Fruit fly (Drosophila melanogaster) whole organism, embryonic: ENCODE measurements around the gene nenya.

Source experiments
- Adf1 ChIP-seq: fragments of 200-800 bp; sonication (Bioruptor generic); IDR thresholded peaks from 2 replicates; pipeline ENCODE4 v1.3.6; 2022; ENCODE audit warnings: missing biosample characterization, missing genetic modification characterization
- Atf3 ChIP-seq: fragments of 200-800 bp; sonication (Bioruptor generic); optimal IDR thresholded peaks from 3 replicates; lab custom pipeline; 2016; ENCODE audit warnings: missing biosample characterization, missing genetic modification characterization
- CG10431 ChIP-seq: fragments of 200-800 bp; sonication (Bioruptor generic); optimal IDR thresholded peaks from 3 replicates; lab custom pipeline; 2018; ENCODE audit warnings: missing biosample characterization, mild to moderate bottlenecking, missing genetic modification characterization
- CG13123 ChIP-seq: fragments of 200-800 bp; sonication (Bioruptor generic); optimal IDR thresholded peaks from 2 replicates; lab custom pipeline; 2016; ENCODE audit warnings: missing biosample characterization, missing genetic modification characterization
- CG13287 ChIP-seq: fragments of 200-800 bp; sonication (Bioruptor generic); IDR thresholded peaks from 2 replicates; pipeline ENCODE4 v1.3.6; 2022; ENCODE audit warnings: missing biosample characterization, missing genetic modification characterization; ENCODE audit not compliant: partially characterized antibody
- CG14441 ChIP-seq: fragments of 200-800 bp; sonication (Bioruptor generic); IDR thresholded peaks from 2 replicates; pipeline ENCODE4 v1.3.6; 2022; ENCODE audit warnings: missing biosample characterization, missing genetic modification characterization
- CG15696 ChIP-seq: fragments of 200-800 bp; sonication (Bioruptor generic); optimal IDR thresholded peaks from 2 replicates; lab custom pipeline; 2019; ENCODE audit warnings: missing biosample characterization, mild to moderate bottlenecking, missing genetic modification characterization, moderate library complexity
- CG16813 ChIP-seq: fragments of 200-800 bp; sonication (Bioruptor generic); IDR thresholded peaks from 3 replicates; pipeline ENCODE4 v1.3.6; 2022; ENCODE audit warnings: missing biosample characterization, missing genetic modification characterization; ENCODE audit not compliant: partially characterized antibody
- CG16863 ChIP-seq: fragments of 200-800 bp; sonication (Bioruptor generic); optimal IDR thresholded peaks from 3 replicates; lab custom pipeline; 2016; ENCODE audit warnings: missing biosample characterization, missing genetic modification characterization
- CG18619 ChIP-seq: fragments of 200-800 bp; sonication (Bioruptor generic); optimal IDR thresholded peaks from 3 replicates; lab custom pipeline; 2017; ENCODE audit warnings: missing biosample characterization, mild to moderate bottlenecking, missing genetic modification characterization
- CG30431 ChIP-seq: fragments of 200-800 bp; sonication (Bioruptor generic); optimal IDR thresholded peaks from 2 replicates; lab custom pipeline; 2017; ENCODE audit warnings: missing biosample characterization, missing genetic modification characterization
- CG34224 ChIP-seq: fragments of 200-800 bp; sonication (Bioruptor generic); IDR thresholded peaks from 3 replicates; pipeline ENCODE4 v1.3.6; 2022; ENCODE audit warnings: missing biosample characterization, missing genetic modification characterization; ENCODE audit not compliant: partially characterized antibody
- CG4360 ChIP-seq: fragments of 200-800 bp; sonication (Bioruptor generic); IDR thresholded peaks from 2 replicates; pipeline ENCODE4 v1.3.6; 2022; ENCODE audit warnings: missing biosample characterization, missing genetic modification characterization
- CG5180 ChIP-seq: fragments of 200-800 bp; sonication (Bioruptor generic); optimal IDR thresholded peaks from 3 replicates; lab custom pipeline; 2017; ENCODE audit warnings: missing biosample characterization, missing genetic modification characterization, mild to moderate bottlenecking, moderate library complexity, missing genetic modification reagents
- CG5953 ChIP-seq: fragments of 200-800 bp; sonication (Bioruptor generic); IDR thresholded peaks from 2 replicates; pipeline ENCODE4 v1.3.6; 2022; ENCODE audit warnings: missing biosample characterization, missing genetic modification characterization
- CG7556 ChIP-seq: fragments of 200-800 bp; sonication (Bioruptor generic); optimal IDR thresholded peaks from 2 replicates; lab custom pipeline; 2017; ENCODE audit warnings: missing biosample characterization, mild to moderate bottlenecking, missing genetic modification characterization
- CG7928 ChIP-seq: fragments of 200-800 bp; sonication (Bioruptor generic); optimal IDR thresholded peaks from 2 replicates; lab custom pipeline; 2017; ENCODE audit warnings: missing biosample characterization, mild to moderate bottlenecking, missing genetic modification characterization
- CG8089 ChIP-seq: fragments of 200-800 bp; sonication (Bioruptor generic); optimal IDR thresholded peaks from 3 replicates; lab custom pipeline; 2016; ENCODE audit warnings: missing biosample characterization, missing genetic modification characterization
- CG9215 ChIP-seq: fragments of 200-800 bp; sonication (Bioruptor generic); IDR thresholded peaks from 2 replicates; pipeline ENCODE4 v1.3.6; 2022; ENCODE audit warnings: missing biosample characterization, missing genetic modification characterization
- CG9932 ChIP-seq: fragments of 200-800 bp; sonication (Bioruptor generic); IDR thresholded peaks from 2 replicates; pipeline ENCODE4 v1.3.6; 2022; ENCODE audit warnings: missing biosample characterization, missing genetic modification characterization
- CHES-1-like ChIP-seq: fragments of 200-800 bp; sonication (Bioruptor generic); optimal IDR thresholded peaks from 2 replicates; lab custom pipeline; 2016; ENCODE audit warnings: missing biosample characterization, missing genetic modification characterization
- D19A ChIP-seq: fragments of 200-800 bp; optimal IDR thresholded peaks from 3 replicates; lab custom pipeline; 2019; ENCODE audit warnings: missing biosample characterization, mild to moderate bottlenecking, missing genetic modification characterization, moderate library complexity
- Dip2 ChIP-seq: fragments of 200-800 bp; sonication (Bioruptor generic); IDR thresholded peaks from 2 replicates; pipeline ENCODE4 v1.3.6; 2022; ENCODE audit warnings: missing biosample characterization, missing genetic modification characterization
- Dip3 ChIP-seq: fragments of 200-800 bp; sonication (Bioruptor generic); optimal IDR thresholded peaks from 3 replicates; lab custom pipeline; 2016; ENCODE audit warnings: missing biosample characterization, missing genetic modification characterization
- Dll ChIP-seq: fragments of 200-800 bp; sonication (Bioruptor generic); IDR thresholded peaks from 4 replicates; pipeline ENCODE4 v1.3.6; 2022; ENCODE audit warnings: missing biosample characterization, missing genetic modification characterization; ENCODE audit not compliant: partially characterized antibody
- Doc3 ChIP-seq: fragments of 200-800 bp; sonication (Bioruptor generic); IDR thresholded peaks from 3 replicates; pipeline ENCODE4 v1.3.6; 2022; ENCODE audit warnings: missing biosample characterization, missing genetic modification characterization; ENCODE audit not compliant: partially characterized antibody
- Dref ChIP-seq: fragments of 200-800 bp; sonication (Bioruptor generic); IDR thresholded peaks from 2 replicates; pipeline ENCODE4 v1.3.6; 2022; ENCODE audit warnings: missing biosample characterization, missing genetic modification characterization
- MESR4 ChIP-seq: fragments of 200-800 bp; sonication (Bioruptor generic); optimal IDR thresholded peaks from 2 replicates; lab custom pipeline; 2018; ENCODE audit warnings: missing biosample characterization, mild to moderate bottlenecking, missing genetic modification characterization, moderate library complexity
- Nf-YA ChIP-seq: fragments of 200-800 bp; sonication (Bioruptor generic); IDR thresholded peaks from 2 replicates; pipeline ENCODE4 v1.3.6; 2022; ENCODE audit warnings: missing biosample characterization, missing genetic modification characterization
- PHDP ChIP-seq: fragments of 200-800 bp; sonication (Bioruptor generic); optimal IDR thresholded peaks from 3 replicates; lab custom pipeline; 2018; ENCODE audit warnings: missing biosample characterization, mild to moderate bottlenecking, missing genetic modification characterization, moderate library complexity
- Sry-δ ChIP-seq: fragments of 200-800 bp; sonication (Bioruptor generic); optimal IDR thresholded peaks from 2 replicates; lab custom pipeline; 2016; ENCODE audit warnings: missing biosample characterization, missing genetic modification characterization
- TFAM ChIP-seq: fragments of 200-800 bp; sonication (Bioruptor generic); optimal IDR thresholded peaks from 2 replicates; lab custom pipeline; 2017; ENCODE audit warnings: missing biosample characterization, missing genetic modification characterization, inconsistent platforms
- al ChIP-seq: fragments of 200-800 bp; sonication (Bioruptor generic); IDR thresholded peaks from 2 replicates; pipeline ENCODE4 v1.3.6; 2022; ENCODE audit warnings: missing biosample characterization, missing genetic modification characterization
- aop ChIP-seq: fragments of 200-800 bp; sonication (Bioruptor generic); IDR thresholded peaks from 2 replicates; pipeline ENCODE4 v1.3.6; 2022; ENCODE audit warnings: missing biosample characterization, missing genetic modification characterization
- bigmax ChIP-seq: fragments of 200-800 bp; sonication (Bioruptor generic); optimal IDR thresholded peaks from 2 replicates; lab custom pipeline; 2018; ENCODE audit warnings: missing biosample characterization, mild to moderate bottlenecking, missing genetic modification characterization
- cwo ChIP-seq: fragments of 200-800 bp; sonication (Bioruptor generic); optimal IDR thresholded peaks from 3 replicates; lab custom pipeline; 2017; ENCODE audit warnings: missing biosample characterization, missing genetic modification characterization, mild to moderate bottlenecking, moderate library complexity, missing genetic modification reagents
- h ChIP-seq: fragments of >200 bp; optimal IDR thresholded peaks from 2 replicates; lab custom pipeline; 2017
- hbn ChIP-seq: fragments of 200-800 bp; sonication (Bioruptor generic); IDR thresholded peaks from 2 replicates; pipeline ENCODE4 v1.3.6; 2022; ENCODE audit warnings: missing biosample characterization, missing genetic modification characterization; ENCODE audit not compliant: partially characterized antibody
- mld ChIP-seq: fragments of 200-800 bp; sonication (Bioruptor generic); IDR thresholded peaks from 3 replicates; pipeline ENCODE4 v1.3.6; 2022; ENCODE audit warnings: missing biosample characterization, missing genetic modification characterization; ENCODE audit not compliant: partially characterized antibody
- otp ChIP-seq: fragments of 200-800 bp; sonication (Bioruptor generic); IDR thresholded peaks from 3 replicates; pipeline ENCODE4, ENCODE4 v1.3.6; 2022; ENCODE audit warnings: missing biosample characterization, missing genetic modification characterization
- phol ChIP-seq: fragments of 200-800 bp; sonication (Bioruptor generic); optimal IDR thresholded peaks from 3 replicates; lab custom pipeline; 2018; ENCODE audit warnings: missing biosample characterization, mild to moderate bottlenecking, missing genetic modification characterization, moderate library complexity
- prd ChIP-seq, 3 experiments: fragments of >200 bp in 2 of 3; fragments of 200-800 bp in 1 of 3; sonication (Bioruptor generic) in 1 of 3; optimal IDR thresholded peaks in 2 of 3; IDR thresholded peaks in 1 of 3; 2 replicates in 2 of 3; 3 replicates in 1 of 3; pipeline versions ENCODE4 v1.3.6 to Lab custom; 2017 to 2022; ENCODE audit warnings: missing biosample characterization in 1 of 3, missing genetic modification characterization in 1 of 3
- sob ChIP-seq: fragments of 200-800 bp; sonication (Bioruptor generic); IDR thresholded peaks from 2 replicates; pipeline ENCODE4 v1.3.6; 2022; ENCODE audit warnings: missing biosample characterization, missing genetic modification characterization
- stc ChIP-seq: fragments of 200-800 bp; sonication (Bioruptor generic); IDR thresholded peaks from 2 replicates; pipeline ENCODE4 v1.3.6; 2022; ENCODE audit warnings: missing biosample characterization, missing genetic modification characterization
- stwl ChIP-seq: fragments of 200-800 bp; sonication (Bioruptor generic); optimal IDR thresholded peaks from 3 replicates; lab custom pipeline; 2018; ENCODE audit warnings: missing biosample characterization, mild to moderate bottlenecking, missing genetic modification characterization, moderate library complexity
- tll ChIP-seq, 2 experiments: fragments of 200-800 bp in 1 of 2; fragments of >200 bp in 1 of 2; sonication (Bioruptor generic) in 1 of 2; optimal IDR thresholded peaks; 2 replicates each; lab custom pipeline; 2017 to 2019; ENCODE audit warnings: missing biosample characterization in 2 of 2, missing genetic modification characterization in 2 of 2, mild to moderate bottlenecking in 1 of 2, moderate library complexity in 1 of 2
- unpg ChIP-seq: fragments of 200-800 bp; sonication (Bioruptor generic); optimal IDR thresholded peaks from 3 replicates; lab custom pipeline; 2018; ENCODE audit warnings: missing biosample characterization, mild to moderate bottlenecking, missing genetic modification characterization, moderate library complexity
- usp ChIP-seq: fragments of >200 bp; optimal IDR thresholded peaks from 2 replicates; lab custom pipeline; 2017; ENCODE audit warnings: missing biosample characterization, missing genetic modification characterization
- vvl ChIP-seq: fragments of 200-800 bp; sonication (Bioruptor generic); IDR thresholded peaks from 2 replicates; pipeline ENCODE4 v1.3.6; 2022; ENCODE audit warnings: missing biosample characterization, missing genetic modification characterization

nenya gene

dm6 chr3R:27953890-27954289 is 25.9 kb upstream of the nenya start, which contains the start of gene CG4951 (continued):
- TF ChIP-seq hbn (GFP tag; lab: Robert Waterston, UW) (peak; percentile 49; the same call in 1 of the 2 replicates), CG8089 (no peak), CG13287 (GFP tag; lab: Robert Waterston, UW) (peak; percentile 78), Dref (GFP tag; lab: Robert Waterston, UW) (peak; percentile 94), unpg (GFP tag; lab: Kevin White, UChicago) (no peak), Sry-δ (GFP tag; lab: Kevin White, UChicago) (peak; percentile 58), Dll (GFP tag; lab: Robert Waterston, UW) (peak; percentile 62; the same call in 2 of the 4 replicates), Adf1 (GFP tag; lab: Robert Waterston, UW) (no peak), CG5180 (GFP tag; lab: Kevin White, UChicago) (no peak), usp (no peak), tll (GFP tag; optimal IDR thresholded peaks at IDR 0.05; lab: Kevin White, UChicago) (no peak), CG5953 (no peak), prd (optimal IDR thresholded peaks at IDR 0.05; lab: Kevin White, UChicago) (no peak), prd (GFP tag; IDR thresholded peaks at IDR 0.05; lab: Robert Waterston, UW) (no peak), stwl (tag; lab: Kevin White, UChicago) (peak; percentile 64), MESR4 (GFP tag; lab: Kevin White, UChicago) (peak; percentile 52), mld (GFP tag; lab: Robert Waterston, UW) (0 out of 3 replicates have a peak, but pooled peaks have one; percentile 27), Doc3 (GFP tag; lab: Robert Waterston, UW) (0 out of 3 replicates have a peak, but pooled peaks have one; percentile 42), D19A (no peak), CG7928 (GFP tag; lab: Kevin White, UChicago) (peak; percentile 56), sob (no peak), CG18619 (GFP tag; lab: Kevin White, UChicago) (no peak), CG34224 (peak; percentile 57; the same call in 2 of the 3 replicates), CG13123 (no peak), CG16813 (GFP tag; lab: Robert Waterston, UW) (peak; percentile 36; the same call in 1 of the 3 replicates), vvl (GFP tag; lab: Robert Waterston, UW) (peak; percentile 34; the same call in 1 of the 2 replicates), PHDP (tag; lab: Kevin White, UChicago) (no peak), CG4360 (GFP tag; lab: Robert Waterston, UW) (peak; percentile 85), CG9215 (no peak)
- TF ChIP-seq, all 482 proteins: peak for 60

DNA sequence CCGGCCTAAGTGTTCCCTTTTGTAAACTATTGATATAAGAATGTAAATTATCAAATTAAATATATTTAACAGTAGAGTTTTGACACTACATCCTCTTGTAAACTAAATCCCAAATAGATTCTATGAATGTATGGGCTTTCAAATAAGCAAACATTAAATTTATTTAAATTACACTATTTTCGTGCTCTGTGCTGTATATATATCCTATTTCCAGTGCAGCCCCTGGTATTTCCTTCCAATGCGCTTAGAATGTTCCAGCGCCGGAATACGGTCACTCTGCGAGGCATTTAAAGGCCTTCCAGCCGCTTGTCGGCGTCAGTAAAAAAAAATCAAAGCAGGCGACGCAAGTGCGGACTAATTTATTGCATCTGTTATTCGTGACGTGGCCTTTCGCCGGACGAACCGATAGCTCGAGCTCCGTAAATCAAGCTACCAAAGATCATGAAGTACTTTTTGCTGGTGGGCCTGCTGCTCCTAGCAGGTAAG is 20.5 kb upstream of the nenya start, which contains the start of gene Gp93:
Gene Gp93 (plus strand): TSS at position 291 of the 486 bp plus-strand sequence.
- TF ChIP-seq Dip2 (GFP tag; lab: Robert Waterston, UW) (no peak), TFAM (GFP tag; lab: Kevin White, UChicago) (no peak), otp (GFP tag; lab: Robert Waterston, UW) (0 out of 3 replicates have a peak, but pooled peaks have one; percentile 28), CG13123 (peak; percentile 11), aop (GFP tag; lab: Robert Waterston, UW) (no peak), stc (GFP tag; lab: Robert Waterston, UW) (peak; percentile 40; the same call in 1 of the 2 replicates), Nf-YA (GFP tag; lab: Robert Waterston, UW) (no peak), CG15696 (tag; lab: Kevin White, UChicago) (peak; percentile 36), CHES-1-like (GFP tag; lab: Kevin White, UChicago) (peak; percentile 55), CG16863 (peak; percentile 22), CG10431 (GFP tag; lab: Kevin White, UChicago) (no peak), CG30431 (GFP tag; lab: Kevin White, UChicago) (peak; percentile 29), CG9932 (GFP tag; lab: Robert Waterston, UW) (peak; percentile 73), MESR4 (GFP tag; lab: Kevin White, UChicago) (peak; percentile 87), CG7556 (GFP tag; lab: Kevin White, UChicago) (peak; percentile 55), h (lab: Kevin White, UChicago) (no peak), al (peak; percentile 51; the same call in 1 of the 2 replicates), Dip3 (peak; percentile 25), CG14441 (peak; percentile 66), bigmax (GFP tag; lab: Kevin White, UChicago) (peak; percentile 71), phol (peak; percentile 59), cwo (GFP tag; lab: Kevin White, UChicago) (no peak), Atf3 (GFP tag; lab: Kevin White, UChicago) (peak; percentile 9)
